Worm (Caenorhabditis elegans): ENCODE data around the gene C53D6.11.

Gene C53D6.11

DNA sequence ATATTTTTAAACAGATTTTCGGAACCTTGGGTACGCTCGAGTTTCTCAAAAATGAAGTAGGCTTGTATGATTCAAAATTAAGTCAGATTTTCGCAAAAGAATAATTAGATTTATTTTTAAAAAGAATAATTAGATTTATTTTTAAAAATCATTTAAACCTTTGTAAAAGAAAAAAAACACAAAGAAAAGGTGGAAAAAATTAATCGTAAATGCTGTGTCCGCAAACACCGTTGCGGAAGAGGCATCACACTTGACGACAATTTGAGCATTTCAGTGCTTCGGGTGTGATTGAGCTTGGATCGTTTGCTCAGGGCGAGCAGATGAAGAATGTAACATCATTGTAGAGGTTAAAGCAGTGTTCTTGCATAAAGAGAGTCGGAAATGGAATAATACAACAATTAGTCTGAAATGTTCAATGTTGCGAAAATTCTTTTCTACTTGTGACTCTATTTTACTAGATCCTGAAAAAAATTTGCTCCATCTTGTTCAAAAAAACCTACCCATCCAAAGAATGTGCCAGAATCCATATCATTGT lies 10.9 kb downstream of the C53D6.11 start:
- no peak for TF ChIP-seq B0310.2 (tag; optimal IDR thresholded peaks at IDR 0.05)
- TF ChIP-seq F13C5.2 (tag; optimal IDR thresholded peaks at IDR 0.05): peak; percentile 23
- TF ChIP-seq pes-1 (GFP tag; IDR thresholded peaks at IDR 0.05): no peak
- no peak for TF ChIP-seq hmbx-1 (tag; optimal IDR thresholded peaks at IDR 0.05)

ce11 chrIV:9032550-9032949 lies 22.2 kb downstream of the C53D6.11 start, which contains the start of gene C53D6.6:
C53D6.6 (minus strand) TSS chrIV:9032667.
- TF ChIP-seq tra-4 (tag; optimal IDR thresholded peaks at IDR 0.05): no peak

DNA sequence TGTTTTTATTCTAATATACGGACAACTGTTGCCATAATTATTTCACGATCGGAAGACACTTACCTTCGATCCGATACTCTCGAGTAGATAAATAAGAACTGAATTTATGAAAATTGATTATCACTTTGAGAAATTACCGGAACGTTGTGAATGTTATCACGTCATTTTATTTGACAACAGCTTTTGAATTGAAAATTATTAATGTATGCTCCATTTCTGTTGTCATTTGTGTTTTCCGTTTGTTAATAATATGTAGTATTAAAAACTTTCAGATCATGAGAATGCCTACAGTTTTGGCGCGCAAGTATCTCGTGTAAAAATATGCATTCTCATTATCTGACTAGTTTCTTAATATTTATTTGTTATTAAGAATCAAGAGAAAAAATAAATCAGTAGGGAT lies 24.0 kb downstream of the C53D6.11 start, which contains the start of gene C53D6.10:
C53D6.10 (minus strand) TSS at position 101 of the 400 bp plus-strand sequence.
- TF ChIP-seq tra-4 (tag; optimal IDR thresholded peaks at IDR 0.05) (no peak), F13C5.2 (tag; optimal IDR thresholded peaks at IDR 0.05) (no peak), flt-1 (GFP tag; IDR thresholded peaks at IDR 0.05) (no peak), sea-1 (GFP tag; conservative IDR thresholded peaks at IDR 0.05) (no peak), tbx-11 (GFP tag; IDR thresholded peaks at IDR 0.05) (no peak), scrt-1 (GFP tag; IDR thresholded peaks at IDR 0.05) (no peak), hnd-1 (tag; optimal IDR thresholded peaks at IDR 0.05) (no peak), ceh-36 (tag; optimal IDR thresholded peaks at IDR 0.05) (no peak), ama-1 (optimal IDR thresholded peaks at IDR 0.05) (no peak), hmbx-1 (tag; optimal IDR thresholded peaks at IDR 0.05) (no peak), pes-1 (GFP tag; IDR thresholded peaks at IDR 0.05) (no peak), hmg-4 (GFP tag; optimal IDR thresholded peaks at IDR 0.05) (no peak), B0310.2 (tag; optimal IDR thresholded peaks at IDR 0.05) (no peak), ceh-13 (GFP tag; optimal IDR thresholded peaks at IDR 0.05) (no peak), aly-1 (tag; optimal IDR thresholded peaks at IDR 0.05) (no peak)

ce11 chrIV:9037063-9037462 lies 26.7 kb downstream of the C53D6.11 start, which contains the start of gene C53D6.7:
C53D6.7 (minus strand) TSS chrIV:9037163.
- no peak for TF ChIP-seq pes-1 (GFP tag; IDR thresholded peaks at IDR 0.05)
- TF ChIP-seq ceh-13 (GFP tag; optimal IDR thresholded peaks at IDR 0.05): no peak
- TF ChIP-seq ets-7 (tag; optimal IDR thresholded peaks at IDR 0.05): no peak
- TF ChIP-seq F13C5.2 (tag; optimal IDR thresholded peaks at IDR 0.05): no peak
- TF ChIP-seq aly-1 (tag; optimal IDR thresholded peaks at IDR 0.05): no peak
- TF ChIP-seq tra-4 (tag; optimal IDR thresholded peaks at IDR 0.05): no peak
- no peak for TF ChIP-seq hnd-1 (tag; optimal IDR thresholded peaks at IDR 0.05)
- no peak for TF ChIP-seq tbx-37 (GFP tag; conservative IDR thresholded peaks at IDR 0.05)
- no peak for TF ChIP-seq tbx-11 (GFP tag; IDR thresholded peaks at IDR 0.05)
- TF ChIP-seq hmbx-1 (tag; optimal IDR thresholded peaks at IDR 0.05): no peak
- no peak for TF ChIP-seq sea-1 (GFP tag; conservative IDR thresholded peaks at IDR 0.05)
- TF ChIP-seq ama-1 (optimal IDR thresholded peaks at IDR 0.05): no peak
- TF ChIP-seq ceh-36 (tag; optimal IDR thresholded peaks at IDR 0.05): no peak

DNA sequence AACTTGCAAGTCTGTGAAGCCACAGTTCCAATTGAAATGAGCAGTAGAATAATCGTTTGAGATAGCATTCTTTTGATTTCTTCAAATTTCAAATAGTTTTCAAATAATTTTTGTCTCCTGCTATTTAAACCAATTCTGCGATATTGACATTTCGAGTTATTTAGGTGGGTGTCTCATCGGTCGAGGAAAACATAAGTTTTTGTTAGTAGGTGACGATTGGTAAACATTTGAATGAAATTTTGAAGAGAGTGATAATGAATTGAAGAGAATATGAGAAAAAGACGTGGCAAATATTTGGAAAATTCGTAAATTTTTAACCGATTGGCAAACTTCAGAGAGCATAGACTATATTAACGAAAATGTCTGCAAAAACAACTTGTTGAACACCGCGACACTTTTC lies 30.0 kb downstream of the C53D6.11 start, which contains the start of gene Y73F4A.3:
Y73F4A.3 (minus strand) TSS at position 101 of the 400 bp plus-strand sequence.
- TF ChIP-seq ama-1 (optimal IDR thresholded peaks at IDR 0.05) (no peak), scrt-1 (GFP tag; IDR thresholded peaks at IDR 0.05) (no peak), tbx-11 (GFP tag; IDR thresholded peaks at IDR 0.05) (no peak), flt-1 (GFP tag; IDR thresholded peaks at IDR 0.05) (no peak), B0310.2 (tag; optimal IDR thresholded peaks at IDR 0.05) (no peak), hnd-1 (tag; optimal IDR thresholded peaks at IDR 0.05) (no peak), ets-7 (tag; optimal IDR thresholded peaks at IDR 0.05) (no peak), tbx-37 (GFP tag; conservative IDR thresholded peaks at IDR 0.05) (no peak), ceh-13 (GFP tag; optimal IDR thresholded peaks at IDR 0.05) (no peak), ceh-36 (tag; optimal IDR thresholded peaks at IDR 0.05) (no peak), tra-4 (tag; optimal IDR thresholded peaks at IDR 0.05) (no peak), F13C5.2 (tag; optimal IDR thresholded peaks at IDR 0.05) (no peak), sea-1 (GFP tag; conservative IDR thresholded peaks at IDR 0.05) (no peak), hmbx-1 (tag; optimal IDR thresholded peaks at IDR 0.05) (no peak), aly-1 (tag; optimal IDR thresholded peaks at IDR 0.05) (no peak), pes-1 (GFP tag; IDR thresholded peaks at IDR 0.05) (no peak)

DNA sequence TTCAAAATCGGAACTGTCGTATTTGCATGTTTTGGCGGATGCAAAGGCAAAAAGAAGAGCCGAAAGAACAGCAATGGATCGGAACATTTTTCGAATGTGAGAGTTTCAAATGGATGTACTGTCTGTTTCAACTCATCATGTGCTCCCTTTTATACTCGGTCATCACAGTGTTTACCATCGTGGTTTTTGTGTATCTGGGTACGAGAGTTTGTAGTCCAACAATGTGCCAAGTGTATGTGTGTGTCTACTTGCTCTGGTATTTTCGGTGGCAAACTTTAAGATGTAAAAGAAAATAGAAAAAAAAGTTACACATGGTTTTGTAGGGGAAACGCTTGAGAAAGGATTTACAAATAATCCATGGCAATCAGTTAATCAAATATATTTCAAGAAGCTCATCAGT lies 32.8 kb downstream of the C53D6.11 start, which contains the start of gene Y73F4A.2:
Y73F4A.2 (minus strand) TSS at position 124 of the 400 bp plus-strand sequence.
- TF ChIP-seq ceh-36 (tag; optimal IDR thresholded peaks at IDR 0.05): no peak
- no peak for TF ChIP-seq aly-1 (tag; optimal IDR thresholded peaks at IDR 0.05)
- no peak for TF ChIP-seq ets-7 (tag; optimal IDR thresholded peaks at IDR 0.05)
- no peak for TF ChIP-seq flt-1 (GFP tag; IDR thresholded peaks at IDR 0.05)
- no peak for TF ChIP-seq F13C5.2 (tag; optimal IDR thresholded peaks at IDR 0.05)
- TF ChIP-seq B0310.2 (tag; optimal IDR thresholded peaks at IDR 0.05): no peak

DNA sequence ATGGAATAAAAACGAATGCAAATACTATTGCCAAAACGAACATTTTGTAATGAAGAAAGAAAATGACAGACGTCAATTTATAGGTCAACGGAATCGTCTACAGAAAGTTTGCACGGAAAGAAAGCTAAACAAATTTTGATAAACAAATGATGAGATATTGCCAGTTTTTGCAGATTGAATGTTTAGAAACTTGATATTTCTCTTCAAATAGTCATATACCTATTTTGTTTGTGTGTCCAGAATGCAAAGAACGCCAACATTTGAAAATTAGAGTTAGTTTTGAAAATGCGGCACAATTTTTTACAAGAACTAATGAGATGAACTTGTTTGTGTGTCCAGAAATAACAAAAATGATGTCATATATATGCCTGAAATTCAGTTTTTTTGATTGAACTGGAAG lies 34.9 kb downstream of the C53D6.11 start, which contains the start of gene Y73F4A.1:
Y73F4A.1 (minus strand) TSS at position 101 of the 400 bp plus-strand sequence.
- no peak for TF ChIP-seq B0310.2 (tag; optimal IDR thresholded peaks at IDR 0.05)
- no peak for TF ChIP-seq tbx-37 (GFP tag; conservative IDR thresholded peaks at IDR 0.05)
- TF ChIP-seq tra-4 (tag; optimal IDR thresholded peaks at IDR 0.05): no peak
- no peak for TF ChIP-seq ama-1 (optimal IDR thresholded peaks at IDR 0.05)
- no peak for TF ChIP-seq scrt-1 (GFP tag; IDR thresholded peaks at IDR 0.05)
- no peak for TF ChIP-seq tbx-11 (GFP tag; IDR thresholded peaks at IDR 0.05)
- TF ChIP-seq hmbx-1 (tag; optimal IDR thresholded peaks at IDR 0.05): no peak
- no peak for TF ChIP-seq aly-1 (tag; optimal IDR thresholded peaks at IDR 0.05)
- no peak for TF ChIP-seq sea-1 (GFP tag; conservative IDR thresholded peaks at IDR 0.05)
- no peak for TF ChIP-seq ceh-13 (GFP tag; optimal IDR thresholded peaks at IDR 0.05)
- no peak for TF ChIP-seq hmg-4 (GFP tag; optimal IDR thresholded peaks at IDR 0.05)
- no peak for TF ChIP-seq hnd-1 (tag; optimal IDR thresholded peaks at IDR 0.05)
- no peak for TF ChIP-seq flt-1 (GFP tag; IDR thresholded peaks at IDR 0.05)
- no peak for TF ChIP-seq ets-7 (tag; optimal IDR thresholded peaks at IDR 0.05)
- no peak for TF ChIP-seq pes-1 (GFP tag; IDR thresholded peaks at IDR 0.05)
- TF ChIP-seq F13C5.2 (tag; optimal IDR thresholded peaks at IDR 0.05): no peak
- no peak for TF ChIP-seq ceh-36 (tag; optimal IDR thresholded peaks at IDR 0.05)

DNA sequence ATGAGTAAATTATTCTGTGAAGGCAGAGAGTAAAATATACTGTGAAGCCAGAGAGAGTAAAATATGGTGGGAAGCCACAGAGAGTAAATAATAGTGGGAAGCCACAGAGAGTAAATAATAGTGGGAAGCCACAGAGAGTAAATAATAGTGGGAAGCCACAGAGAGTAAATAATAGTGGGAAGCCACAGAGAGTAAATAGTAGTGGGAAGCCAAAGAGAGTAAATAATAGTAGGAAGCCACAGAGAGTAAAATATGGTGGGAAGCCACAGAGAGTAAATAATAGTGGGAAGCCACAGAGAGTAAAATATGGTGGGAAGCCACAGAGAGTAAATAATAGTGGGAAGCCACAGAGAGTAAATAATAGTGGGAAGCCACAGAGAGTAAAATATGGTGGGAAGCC lies 37.7 kb downstream of the C53D6.11 start:
- peak; percentile 5 for TF ChIP-seq hmbx-1 (tag; optimal IDR thresholded peaks at IDR 0.05)
- peak; percentile 45 for TF ChIP-seq ets-7 (tag; optimal IDR thresholded peaks at IDR 0.05)

Measured in whole organism, early embryonic.